Worm (Caenorhabditis elegans) whole organism, mixed stage, embryonic: Measurements from ENCODE around the gene sgn-1.

Experiments used
- M03D4.4 ChIP-seq: sonication (generic microtip); optimal IDR thresholded peaks from 2 replicates; lab custom pipeline; 2017; ENCODE audit warnings: mild to moderate bottlenecking, missing genetic modification characterization, missing compliant biosample characterization
- bed-3 ChIP-seq: fragments of 200-800 bp; sonication (Bioruptor generic); optimal IDR thresholded peaks from 3 replicates; lab custom pipeline; 2018; ENCODE audit warnings: mild to moderate bottlenecking, missing genetic modification characterization, moderate library complexity, missing compliant biosample characterization
- blmp-1 ChIP-seq: fragments of 150-350 bp; optimal IDR thresholded peaks from 2 replicates; lab custom pipeline; 2014; ENCODE audit warnings: missing biosample characterization, missing genetic modification characterization
- ceh-39 ChIP-seq: fragments of 150-350 bp; optimal IDR thresholded peaks from 2 replicates; lab custom pipeline; 2014; ENCODE audit warnings: missing biosample characterization, missing genetic modification characterization
- ceh-43 ChIP-seq: fragments of 200-800 bp; sonication (Bioruptor generic); optimal IDR thresholded peaks from 2 replicates; lab custom pipeline; 2018; ENCODE audit warnings: mild to moderate bottlenecking, missing genetic modification characterization, moderate library complexity, missing compliant biosample characterization
- ceh-83 ChIP-seq: fragments of 200-800 bp; sonication (Bioruptor generic); optimal IDR thresholded peaks from 2 replicates; lab custom pipeline; 2018; ENCODE audit warnings: mild to moderate bottlenecking, missing genetic modification characterization, missing compliant biosample characterization
- ces-1 ChIP-seq: fragments of 150-350 bp; optimal IDR thresholded peaks from 2 replicates; lab custom pipeline; 2014; ENCODE audit warnings: missing biosample characterization, missing genetic modification reagents, missing genetic modification characterization
- cnd-1 ChIP-seq: fragments of 200-800 bp; sonication (Bioruptor generic); optimal IDR thresholded peaks from 2 replicates; lab custom pipeline; 2018; ENCODE audit warnings: mild to moderate bottlenecking, missing genetic modification characterization, missing compliant biosample characterization
- drap-1 ChIP-seq: fragments of 200-800 bp; sonication (Bioruptor generic); optimal IDR thresholded peaks from 3 replicates; lab custom pipeline; 2018; ENCODE audit warnings: mild to moderate bottlenecking, missing genetic modification characterization, missing compliant biosample characterization
- elt-1 ChIP-seq: sonication (generic microtip); optimal IDR thresholded peaks from 2 replicates; lab custom pipeline; 2017; ENCODE audit warnings: missing genetic modification characterization, mild to moderate bottlenecking, missing compliant biosample characterization, antibody characterized with exemption, moderate library complexity, borderline replicate concordance; ENCODE audit not compliant: insufficient read depth
- elt-3 ChIP-seq: fragments of 150-350 bp; optimal IDR thresholded peaks from 2 replicates; lab custom pipeline; 2014; ENCODE audit warnings: missing biosample characterization, missing genetic modification characterization
- flh-1 ChIP-seq: fragments of 200-800 bp; sonication (Bioruptor generic); optimal IDR thresholded peaks from 2 replicates; lab custom pipeline; 2018; ENCODE audit warnings: mild to moderate bottlenecking, missing genetic modification characterization, moderate library complexity, missing compliant biosample characterization
- ham-2 ChIP-seq: fragments of 200-800 bp; sonication (Bioruptor generic); optimal IDR thresholded peaks from 2 replicates; lab custom pipeline; 2018; ENCODE audit warnings: mild to moderate bottlenecking, missing genetic modification characterization, missing compliant biosample characterization
- hlh-1 ChIP-seq: fragments of 150-350 bp; optimal IDR thresholded peaks from 2 replicates; lab custom pipeline; 2014; ENCODE audit warnings: missing biosample characterization, missing genetic modification reagents, missing genetic modification characterization
- lin-13 ChIP-seq: fragments of 150-350 bp; optimal IDR thresholded peaks from 2 replicates; lab custom pipeline; 2014; ENCODE audit warnings: missing biosample characterization, missing genetic modification characterization
- lin-32 ChIP-seq: fragments of 200-800 bp; sonication (Bioruptor generic); optimal IDR thresholded peaks from 2 replicates; lab custom pipeline; 2018; ENCODE audit warnings: mild to moderate bottlenecking, missing genetic modification characterization, missing compliant biosample characterization
- lsy-2 ChIP-seq: fragments of 150-350 bp; optimal IDR thresholded peaks from 2 replicates; lab custom pipeline; 2014; ENCODE audit warnings: missing biosample characterization, missing genetic modification characterization
- mab-5 ChIP-seq: fragments of 150-350 bp; optimal IDR thresholded peaks from 2 replicates; lab custom pipeline; 2014; ENCODE audit warnings: missing biosample characterization, missing genetic modification characterization
- mep-1 ChIP-seq: fragments of 150-350 bp; optimal IDR thresholded peaks from 2 replicates; lab custom pipeline; 2017; ENCODE audit warnings: missing biosample characterization, missing genetic modification reagents, missing genetic modification characterization, inconsistent platforms
- mls-2 ChIP-seq: sonication (generic microtip); optimal IDR thresholded peaks from 2 replicates; lab custom pipeline; 2016; ENCODE audit warnings: mild to moderate bottlenecking, missing genetic modification characterization, moderate library complexity, missing compliant biosample characterization
- nhr-12 ChIP-seq: fragments of 150-350 bp; optimal IDR thresholded peaks from 2 replicates; lab custom pipeline; 2014; ENCODE audit warnings: missing biosample characterization, missing genetic modification characterization
- nhr-2 ChIP-seq: fragments of 150-350 bp; optimal IDR thresholded peaks from 2 replicates; lab custom pipeline; 2014; ENCODE audit warnings: missing biosample characterization, missing genetic modification characterization
- nhr-237 ChIP-seq: fragments of 150-350 bp; optimal IDR thresholded peaks from 2 replicates; lab custom pipeline; 2014; ENCODE audit warnings: missing biosample characterization, missing genetic modification characterization
- nhr-28 ChIP-seq: fragments of 150-350 bp; optimal IDR thresholded peaks from 2 replicates; lab custom pipeline; 2014; ENCODE audit warnings: missing biosample characterization, missing genetic modification characterization
- nhr-76 ChIP-seq: sonication (generic microtip); optimal IDR thresholded peaks from 2 replicates; lab custom pipeline; 2017; ENCODE audit warnings: missing biosample characterization, missing genetic modification characterization
- pha-4 ChIP-seq: fragments of 150-350 bp; optimal IDR thresholded peaks from 2 replicates; lab custom pipeline; 2018; ENCODE audit warnings: missing biosample characterization, missing genetic modification reagents, missing genetic modification characterization
- sem-2 ChIP-seq: fragments of 200-800 bp; sonication (Bioruptor generic); optimal IDR thresholded peaks from 2 replicates; lab custom pipeline; 2018; ENCODE audit warnings: mild to moderate bottlenecking, missing genetic modification characterization, missing compliant biosample characterization
- snpc-4 ChIP-seq: fragments of 150-350 bp; optimal IDR thresholded peaks from 2 replicates; lab custom pipeline; 2014; ENCODE audit warnings: missing biosample characterization, missing genetic modification characterization
- sptf-1 ChIP-seq: sonication (generic microtip); optimal IDR thresholded peaks from 2 replicates; lab custom pipeline; 2017; ENCODE audit warnings: mild to moderate bottlenecking, missing genetic modification characterization, moderate library complexity, missing compliant biosample characterization
- tbx-8 ChIP-seq: fragments of 200-800 bp; sonication (Bioruptor generic); optimal IDR thresholded peaks from 2 replicates; lab custom pipeline; 2018; ENCODE audit warnings: mild to moderate bottlenecking, missing genetic modification characterization, moderate library complexity, missing compliant biosample characterization
- unc-120 ChIP-seq: sonication (generic microtip); optimal IDR thresholded peaks from 2 replicates; lab custom pipeline; 2017; ENCODE audit warnings: missing genetic modification characterization, missing compliant biosample characterization; ENCODE audit not compliant: poor library complexity, severe bottlenecking
- unc-39 ChIP-seq: fragments of 150-350 bp; optimal IDR thresholded peaks from 2 replicates; lab custom pipeline; 2014; ENCODE audit warnings: missing biosample characterization, missing genetic modification characterization
- unc-62 ChIP-seq: fragments of 150-350 bp; optimal IDR thresholded peaks from 2 replicates; lab custom pipeline; 2014; ENCODE audit warnings: missing biosample characterization, missing genetic modification reagents, missing genetic modification characterization
- zip-8 ChIP-seq: fragments of 150-350 bp; optimal IDR thresholded peaks from 2 replicates; lab custom pipeline; 2014; ENCODE audit warnings: missing biosample characterization, missing genetic modification characterization
- ztf-11 ChIP-seq: fragments of 150-350 bp; optimal IDR thresholded peaks from 2 replicates; lab custom pipeline; 2014; ENCODE audit warnings: missing biosample characterization, missing genetic modification characterization

The sgn-1 gene

DNA sequence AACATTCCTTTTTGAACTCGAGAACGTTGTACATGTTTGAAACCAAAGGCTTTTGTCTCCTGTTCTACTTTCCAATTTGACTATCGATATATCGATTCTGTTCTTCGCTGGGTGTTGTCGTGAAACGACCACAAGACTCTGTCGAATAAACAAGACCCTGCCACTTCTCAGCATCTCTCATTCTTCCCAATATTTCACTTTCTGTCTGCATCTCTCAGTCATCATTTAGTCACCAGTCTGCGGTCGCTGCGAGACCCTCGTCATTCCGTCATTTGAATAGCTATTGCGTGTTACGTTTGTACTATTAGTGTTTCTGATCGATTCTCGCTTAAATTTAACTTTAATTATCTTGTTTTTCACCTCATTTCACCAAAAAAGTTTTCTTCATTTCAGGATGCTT lies 3.9 kb upstream of the sgn-1 start:
- peak; percentile 70 for TF ChIP-seq mab-5 (tag; lab: Kevin White, UChicago)
- peak; percentile 100 for TF ChIP-seq ceh-39
- TF ChIP-seq nhr-76, result no peak
- TF ChIP-seq hlh-1, result peak; percentile 67
- peak; percentile 0 for TF ChIP-seq cnd-1 (tag; lab: Kevin White, UChicago)
- peak; percentile 55 for TF ChIP-seq nhr-2
- TF ChIP-seq lsy-2 (tag; lab: Kevin White, UChicago), result peak; percentile 77
- peak; percentile 21 for TF ChIP-seq elt-3 (tag; lab: Kevin White, UChicago)
- peak; percentile 89 for TF ChIP-seq mep-1 (tag; lab: Kevin White, UChicago)
- no peak for TF ChIP-seq nhr-12 (tag; lab: Kevin White, UChicago)
- TF ChIP-seq nhr-237 (tag; lab: Kevin White, UChicago), result peak; percentile 87
- no peak for TF ChIP-seq elt-1 (tag; lab: Kevin White, UChicago)
- TF ChIP-seq flh-1, result no peak
- TF ChIP-seq ztf-11 (tag; lab: Kevin White, UChicago), result peak; percentile 58
- TF ChIP-seq ham-2 (GFP tag; lab: Kevin White, UChicago), result peak; percentile 44
- TF ChIP-seq snpc-4 (tag; lab: Kevin White, UChicago), result no peak
- TF ChIP-seq ceh-83 (GFP tag; lab: Kevin White, UChicago), result no peak
- TF ChIP-seq M03D4.4 (tag; lab: Kevin White, UChicago), result no peak
- peak; percentile 55 for TF ChIP-seq zip-8 (tag; lab: Kevin White, UChicago)
- no peak for TF ChIP-seq tbx-8 (GFP tag; lab: Kevin White, UChicago)
- peak; percentile 93 for TF ChIP-seq unc-62 (GFP tag; lab: Kevin White, UChicago)
- peak; percentile 24 for TF ChIP-seq drap-1 (GFP tag; lab: Kevin White, UChicago)
- no peak for TF ChIP-seq bed-3 (GFP tag; lab: Kevin White, UChicago)
- peak; percentile 10 for TF ChIP-seq unc-120 (tag; lab: Kevin White, UChicago)
- TF ChIP-seq pha-4 (tag; lab: Kevin White, UChicago), result peak; percentile 97
- TF ChIP-seq unc-39 (tag; lab: Kevin White, UChicago), result no peak
- no peak for TF ChIP-seq lin-32 (GFP tag; lab: Kevin White, UChicago)
- TF ChIP-seq ces-1, result peak; percentile 82
- TF ChIP-seq nhr-28 (tag; lab: Kevin White, UChicago), result no peak
- peak; percentile 18 for TF ChIP-seq sptf-1 (tag; lab: Kevin White, UChicago)
- TF ChIP-seq sem-2 (GFP tag; lab: Kevin White, UChicago), result no peak
- no peak for TF ChIP-seq ceh-43 (GFP tag; lab: Kevin White, UChicago)
- peak; percentile 67 for TF ChIP-seq lin-13 (tag; lab: Kevin White, UChicago)
- TF ChIP-seq mls-2 (tag; lab: Kevin White, UChicago), result no peak
- no peak for TF ChIP-seq blmp-1 (tag; lab: Kevin White, UChicago)

DNA sequence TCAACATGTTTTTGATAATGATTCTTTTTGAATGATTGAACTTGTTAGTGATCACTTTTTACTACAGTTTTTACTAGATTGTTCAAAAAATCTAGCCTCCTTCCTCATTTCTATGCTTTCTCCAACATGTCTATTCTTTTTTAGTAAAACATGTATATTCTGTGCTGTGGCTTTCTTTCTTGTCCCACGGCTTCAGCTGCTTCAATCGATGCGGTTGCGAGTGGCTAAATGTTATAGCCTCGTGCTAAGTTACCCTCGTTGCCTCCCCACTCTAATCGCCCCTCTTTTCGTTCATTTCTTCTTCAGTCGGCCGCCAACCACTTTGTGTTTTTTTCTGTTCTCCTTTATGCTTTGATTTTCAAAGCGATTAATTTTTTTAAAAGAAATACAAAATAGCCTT lies 2.4 kb upstream of the sgn-1 start:
- TF ChIP-seq ces-1, result peak; percentile 54
- no peak for TF ChIP-seq tbx-8 (GFP tag; lab: Kevin White, UChicago)
- peak; percentile 27 for TF ChIP-seq mls-2 (tag; lab: Kevin White, UChicago)
- TF ChIP-seq nhr-28 (tag; lab: Kevin White, UChicago), result no peak
- no peak for TF ChIP-seq lsy-2 (tag; lab: Kevin White, UChicago)
- no peak for TF ChIP-seq unc-39 (tag; lab: Kevin White, UChicago)
- peak; percentile 3 for TF ChIP-seq ceh-83 (GFP tag; lab: Kevin White, UChicago)
- TF ChIP-seq cnd-1 (tag; lab: Kevin White, UChicago), result no peak
- TF ChIP-seq hlh-1, result no peak
- TF ChIP-seq nhr-76, result no peak
- TF ChIP-seq flh-1, result no peak
- no peak for TF ChIP-seq ceh-39
- no peak for TF ChIP-seq nhr-2
- TF ChIP-seq lin-32 (GFP tag; lab: Kevin White, UChicago), result no peak
- no peak for TF ChIP-seq snpc-4 (tag; lab: Kevin White, UChicago)
- no peak for TF ChIP-seq unc-62 (GFP tag; lab: Kevin White, UChicago)
- peak; percentile 34 for TF ChIP-seq ham-2 (GFP tag; lab: Kevin White, UChicago)
- TF ChIP-seq, all 35 proteins: peak for 4

DNA sequence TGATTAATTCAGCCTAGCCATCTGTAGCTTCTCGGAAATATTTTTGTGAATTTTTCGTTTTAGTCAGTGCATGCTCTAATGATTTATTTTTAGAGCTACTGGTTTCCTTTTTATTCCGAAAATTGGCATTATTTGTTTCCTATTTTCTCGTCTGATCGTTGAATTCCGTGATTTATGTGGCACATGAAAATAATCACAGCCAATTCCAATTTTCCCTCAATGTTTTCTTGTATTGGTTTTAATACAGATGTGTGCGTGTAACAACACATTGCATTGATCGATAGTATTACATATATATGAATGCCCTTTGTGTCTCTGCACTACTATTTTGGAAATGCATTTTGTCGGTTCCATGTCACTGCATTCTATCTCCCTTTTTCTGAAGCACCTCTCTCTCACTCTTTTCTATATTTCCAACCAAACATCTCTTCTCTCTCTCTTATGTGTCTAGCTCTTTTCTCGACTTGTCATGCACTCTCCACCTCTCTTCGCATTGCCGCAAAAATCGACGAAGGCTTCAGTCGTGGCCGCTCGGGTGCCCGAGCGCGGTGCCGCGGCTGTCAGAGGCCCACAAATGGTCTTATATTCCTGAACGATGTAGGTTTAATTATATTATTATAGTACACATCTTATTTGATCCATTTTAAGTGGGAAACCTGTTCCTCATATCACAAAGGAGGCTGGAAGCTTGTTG lies 912 bp upstream of the sgn-1 start:
- TF ChIP-seq unc-62 (GFP tag; lab: Kevin White, UChicago) (peak; percentile 2), ces-1 (peak; percentile 9), lsy-2 (tag; lab: Kevin White, UChicago) (no peak), unc-120 (tag; lab: Kevin White, UChicago) (peak; percentile 60)
